Worm (Caenorhabditis elegans) whole organism, midembryonic: ENCODE measurements around the gene lsy-2.

ENCODE experiments used
- T22C8.4 ChIP-seq: fragments of 200-800 bp; sonication (Bioruptor generic); IDR thresholded peaks from 2 replicates; pipeline ENCODE4 v1.3.6; 2022; ENCODE audit warnings: missing genetic modification characterization, missing compliant biosample characterization
- cog-1 ChIP-seq: sonication (generic microtip); optimal IDR thresholded peaks from 2 replicates; lab custom pipeline; 2016; ENCODE audit warnings: missing genetic modification characterization, missing compliant biosample characterization
- flt-1 ChIP-seq: fragments of 200-800 bp; sonication (Bioruptor generic); IDR thresholded peaks from 2 replicates; pipeline ENCODE4 v1.3.6; 2022; ENCODE audit warnings: missing genetic modification characterization, missing compliant biosample characterization
- klf-2 ChIP-seq: fragments of 200-800 bp; sonication (Bioruptor generic); conservative IDR thresholded peaks from 2 replicates; pipeline ENCODE4 v1.3.6; 2022; ENCODE audit warnings: missing genetic modification reagents, missing genetic modification characterization, missing compliant biosample characterization
- med-1 ChIP-seq: sonication (generic microtip); optimal IDR thresholded peaks from 2 replicates; lab custom pipeline; 2017; ENCODE audit warnings: missing genetic modification characterization, mild to moderate bottlenecking, missing compliant biosample characterization, antibody characterized with exemption, missing genetic modification reagents; ENCODE audit not compliant: insufficient read depth
- ref-1 ChIP-seq: fragments of 200-800 bp; sonication (Bioruptor generic); conservative IDR thresholded peaks from 2 replicates; pipeline ENCODE4 v1.3.6; 2022; ENCODE audit warnings: missing genetic modification reagents, missing genetic modification characterization, missing compliant biosample characterization
- tab-1 ChIP-seq: fragments of 200-800 bp; sonication (Bioruptor generic); IDR thresholded peaks from 2 replicates; pipeline ENCODE4 v1.3.6; 2022; ENCODE audit warnings: missing genetic modification characterization, missing compliant biosample characterization
- ztf-23 ChIP-seq: fragments of 200-800 bp; sonication (Bioruptor generic); IDR thresholded peaks from 2 replicates; pipeline ENCODE4 v1.3.6; 2022; ENCODE audit warnings: missing genetic modification reagents, missing genetic modification characterization, missing compliant biosample characterization
- ztf-29 ChIP-seq: fragments of 200-800 bp; sonication (Bioruptor generic); IDR thresholded peaks from 2 replicates; pipeline ENCODE4 v1.3.6; 2022; ENCODE audit warnings: missing genetic modification reagents, missing genetic modification characterization, missing compliant biosample characterization

The lsy-2 gene

DNA sequence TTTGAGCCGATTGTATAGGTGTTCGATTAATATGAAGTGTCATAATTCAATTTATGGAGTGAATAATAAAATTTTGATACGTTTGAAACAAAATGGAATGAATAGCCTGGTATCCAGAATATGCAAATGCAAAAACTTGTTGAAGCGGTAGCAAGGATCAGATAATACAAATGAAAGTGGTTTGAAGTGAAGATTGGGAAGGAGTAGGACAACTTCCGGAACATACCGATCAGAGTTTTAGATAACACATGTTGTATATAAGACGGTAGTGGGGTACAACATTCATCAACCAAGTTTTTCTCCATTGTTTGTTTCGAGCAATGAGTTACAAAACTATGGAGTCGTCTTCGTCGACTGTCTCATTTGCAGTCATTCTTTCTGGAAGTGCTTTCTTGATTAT lies 3.7 kb downstream of the lsy-2 start, which contains the start of gene col-164:
TSS of gene col-164 (plus strand) at position 301 of the 400 bp plus-strand sequence.
- TF ChIP-seq ztf-23, result no peak
- TF ChIP-seq ztf-29 (GFP tag; lab: Robert Waterston, UW), result no peak
- TF ChIP-seq flt-1 (GFP tag; lab: Robert Waterston, UW), result no peak
- no peak for TF ChIP-seq klf-2 (GFP tag; lab: Robert Waterston, UW)
- TF ChIP-seq ref-1, result no peak
- TF ChIP-seq T22C8.4 (GFP tag; lab: Robert Waterston, UW), result no peak
- TF ChIP-seq cog-1 (tag; lab: Kevin White, UChicago), result no peak
- no peak for TF ChIP-seq tab-1 (GFP tag; lab: Robert Waterston, UW)
- no peak for TF ChIP-seq med-1

DNA sequence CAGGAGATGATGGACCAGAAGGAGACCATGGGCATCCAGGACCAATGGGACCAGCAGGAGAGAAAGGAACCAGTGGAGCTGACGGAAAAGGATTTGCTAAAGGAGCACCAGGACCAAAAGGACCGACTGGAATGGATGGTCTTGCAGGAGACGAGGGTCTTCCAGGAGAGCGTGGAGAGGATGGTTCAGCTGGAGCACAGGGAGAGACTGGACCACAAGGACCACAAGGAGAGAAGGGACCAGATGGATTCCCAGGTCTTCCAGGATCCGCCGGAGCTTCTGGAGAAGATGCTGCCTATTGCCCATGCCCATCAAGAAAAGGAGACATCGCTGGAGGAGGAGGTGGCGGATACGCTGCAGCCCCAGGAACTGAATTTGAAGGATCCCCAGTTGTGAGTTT lies 4.6 kb downstream of the lsy-2 start:
- TF ChIP-seq ztf-29 (GFP tag; lab: Robert Waterston, UW) (no peak), med-1 (no peak)

DNA sequence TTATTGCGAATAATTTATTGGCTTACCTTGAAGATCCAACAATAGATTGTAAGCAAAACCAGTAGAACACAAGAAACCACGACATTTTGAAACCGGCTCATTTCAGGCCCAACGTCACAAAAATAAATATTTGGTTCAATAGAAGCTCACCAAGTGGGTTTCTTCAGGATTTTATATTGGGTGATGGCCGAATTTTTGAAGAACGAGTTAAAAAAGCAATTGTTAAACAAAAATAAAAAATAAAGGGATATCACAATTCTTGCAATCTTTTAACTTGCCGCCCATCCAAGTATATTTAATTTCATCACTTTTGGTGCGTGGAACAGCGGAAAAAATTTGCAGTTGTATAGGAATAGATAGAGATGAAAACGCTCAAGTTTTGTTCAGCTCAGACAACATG lies 7.3 kb downstream of the lsy-2 start, which contains the start of gene T21D9.2:
TSS of gene T21D9.2 (minus strand) at position 101 of the 400 bp plus-strand sequence.
- TF ChIP-seq med-1, result no peak
- TF ChIP-seq ztf-23, result no peak
- no peak for TF ChIP-seq T22C8.4 (GFP tag; lab: Robert Waterston, UW)
- TF ChIP-seq tab-1 (GFP tag; lab: Robert Waterston, UW), result no peak
- TF ChIP-seq ref-1, result no peak
- no peak for TF ChIP-seq ztf-29 (GFP tag; lab: Robert Waterston, UW)
- TF ChIP-seq flt-1 (GFP tag; lab: Robert Waterston, UW), result no peak
- no peak for TF ChIP-seq klf-2 (GFP tag; lab: Robert Waterston, UW)
- TF ChIP-seq cog-1 (tag; lab: Kevin White, UChicago), result no peak

DNA sequence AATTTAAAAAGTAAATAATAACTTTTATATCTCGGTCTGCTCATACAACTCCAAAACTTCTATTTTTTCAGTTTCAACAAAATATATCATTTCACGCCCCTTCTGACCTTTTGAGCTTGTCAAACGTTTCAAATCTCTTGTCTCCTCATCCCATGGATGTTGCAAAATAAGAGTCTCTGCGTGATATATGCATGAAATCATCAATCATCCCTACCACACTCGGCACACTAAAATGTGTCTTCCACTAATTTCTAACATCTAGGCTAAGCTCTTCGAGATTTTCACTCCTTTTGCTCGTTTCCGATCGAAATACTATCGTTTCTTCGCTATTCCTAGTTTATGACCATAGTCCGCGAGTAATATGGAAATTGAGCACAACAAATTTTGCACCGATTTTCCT lies 9.5 kb downstream of the lsy-2 start:
- TF ChIP-seq cog-1 (tag; lab: Kevin White, UChicago), result no peak
- TF ChIP-seq tab-1 (GFP tag; lab: Robert Waterston, UW), result no peak
- no peak for TF ChIP-seq ztf-29 (GFP tag; lab: Robert Waterston, UW)
- no peak for TF ChIP-seq flt-1 (GFP tag; lab: Robert Waterston, UW)
- no peak for TF ChIP-seq ref-1
- no peak for TF ChIP-seq ztf-23
- no peak for TF ChIP-seq med-1
- TF ChIP-seq T22C8.4 (GFP tag; lab: Robert Waterston, UW), result no peak
- no peak for TF ChIP-seq klf-2 (GFP tag; lab: Robert Waterston, UW)

DNA sequence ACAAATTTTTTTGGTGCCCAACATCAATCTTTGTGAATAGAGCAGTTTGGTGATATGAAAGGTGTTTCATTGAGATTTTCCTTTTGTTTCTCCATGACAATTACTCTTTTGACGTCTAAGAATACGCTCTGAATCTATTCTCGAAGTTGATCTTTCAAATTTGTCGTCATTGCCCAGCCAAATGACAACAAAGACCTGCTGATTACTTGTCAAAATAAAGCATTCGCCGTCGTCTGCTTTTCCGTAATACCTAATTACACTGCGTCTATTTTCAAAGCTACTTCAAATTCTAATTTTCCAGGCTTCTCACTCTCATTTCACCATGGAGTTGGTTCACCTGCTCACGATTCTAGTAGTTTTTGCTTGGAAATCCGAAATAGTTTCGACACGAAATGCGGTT lies 15.8 kb downstream of the lsy-2 start, which contains the start of gene F53B1.3:
TSS of gene F53B1.3 (plus strand) at position 301 of the 400 bp plus-strand sequence.
- TF ChIP-seq T22C8.4 (GFP tag; lab: Robert Waterston, UW), result no peak
- TF ChIP-seq klf-2 (GFP tag; lab: Robert Waterston, UW), result no peak
- no peak for TF ChIP-seq cog-1 (tag; lab: Kevin White, UChicago)

DNA sequence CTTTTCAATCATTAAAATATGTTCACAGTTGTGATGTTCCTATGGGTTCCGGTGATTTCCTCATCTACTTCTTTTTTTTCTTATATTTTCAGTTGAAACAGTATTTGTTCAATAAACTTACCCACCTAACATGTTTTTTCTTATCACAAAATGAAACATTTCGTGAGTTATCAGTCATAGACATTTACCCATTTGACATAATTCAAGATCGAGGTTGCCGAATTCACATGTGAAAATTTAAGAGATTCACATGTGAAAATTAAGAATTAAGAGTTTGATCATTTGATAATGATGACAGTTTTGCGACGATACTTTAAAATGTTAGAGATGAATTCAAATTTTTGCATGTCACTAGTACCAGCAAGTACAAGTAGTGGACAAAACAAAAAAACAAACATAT lies 17.9 kb downstream of the lsy-2 start:
- TF ChIP-seq med-1 (no peak), cog-1 (tag; lab: Kevin White, UChicago) (no peak), T22C8.4 (GFP tag; lab: Robert Waterston, UW) (no peak), tab-1 (GFP tag; lab: Robert Waterston, UW) (no peak), ztf-23 (no peak)

DNA sequence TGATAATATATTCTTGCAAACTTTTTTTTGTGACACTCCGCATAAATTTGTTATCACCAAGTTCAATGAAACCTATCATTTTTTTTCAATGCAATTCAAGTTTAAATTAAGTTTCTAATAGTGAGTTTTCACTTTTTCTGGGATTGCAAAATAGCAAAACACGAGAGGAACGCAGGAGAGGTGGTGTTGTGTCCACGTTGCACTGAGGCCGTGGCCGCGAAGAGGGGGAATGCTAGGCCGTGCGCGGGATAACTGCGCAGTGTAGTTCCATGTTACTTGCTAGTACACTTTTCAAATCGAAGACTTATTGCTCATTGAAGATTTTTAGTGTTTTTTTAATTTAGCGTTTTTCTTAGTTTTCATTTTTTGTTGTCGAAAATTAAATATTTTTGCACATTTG lies 18.7 kb downstream of the lsy-2 start:
- TF ChIP-seq ztf-29 (GFP tag; lab: Robert Waterston, UW), result no peak
- TF ChIP-seq flt-1 (GFP tag; lab: Robert Waterston, UW), result 0 out of 2 replicates have a peak, but pooled peaks have one; percentile 29

DNA sequence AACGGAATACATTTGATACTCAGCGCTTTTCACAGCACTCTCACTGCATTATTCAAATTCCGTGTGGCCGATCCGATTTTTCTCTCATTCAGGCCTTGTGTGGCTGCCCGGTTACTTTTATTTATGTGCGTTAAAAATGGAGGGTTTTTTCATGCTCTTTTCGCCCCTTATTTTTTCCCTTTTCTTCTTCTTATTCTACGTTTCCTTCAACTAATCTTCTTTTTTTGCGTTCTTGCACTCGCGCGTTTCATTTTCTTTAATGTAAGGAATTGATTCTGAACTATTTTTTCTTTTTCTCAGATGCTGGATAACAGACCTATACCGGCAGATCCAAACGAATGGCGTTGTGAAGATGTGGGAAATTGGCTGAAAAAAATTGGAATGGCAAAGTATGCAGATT lies 19.2 kb downstream of the lsy-2 start, which contains the start of gene F53B1.2:
TSS of gene F53B1.2 (plus strand) at position 301 of the 400 bp plus-strand sequence.
- TF ChIP-seq flt-1 (GFP tag; lab: Robert Waterston, UW), result no peak
- no peak for TF ChIP-seq ztf-23
- no peak for TF ChIP-seq tab-1 (GFP tag; lab: Robert Waterston, UW)
- no peak for TF ChIP-seq med-1
- no peak for TF ChIP-seq klf-2 (GFP tag; lab: Robert Waterston, UW)
- TF ChIP-seq ref-1, result no peak
- TF ChIP-seq cog-1 (tag; lab: Kevin White, UChicago), result no peak
- TF ChIP-seq T22C8.4 (GFP tag; lab: Robert Waterston, UW), result no peak
- TF ChIP-seq ztf-29 (GFP tag; lab: Robert Waterston, UW), result no peak

DNA sequence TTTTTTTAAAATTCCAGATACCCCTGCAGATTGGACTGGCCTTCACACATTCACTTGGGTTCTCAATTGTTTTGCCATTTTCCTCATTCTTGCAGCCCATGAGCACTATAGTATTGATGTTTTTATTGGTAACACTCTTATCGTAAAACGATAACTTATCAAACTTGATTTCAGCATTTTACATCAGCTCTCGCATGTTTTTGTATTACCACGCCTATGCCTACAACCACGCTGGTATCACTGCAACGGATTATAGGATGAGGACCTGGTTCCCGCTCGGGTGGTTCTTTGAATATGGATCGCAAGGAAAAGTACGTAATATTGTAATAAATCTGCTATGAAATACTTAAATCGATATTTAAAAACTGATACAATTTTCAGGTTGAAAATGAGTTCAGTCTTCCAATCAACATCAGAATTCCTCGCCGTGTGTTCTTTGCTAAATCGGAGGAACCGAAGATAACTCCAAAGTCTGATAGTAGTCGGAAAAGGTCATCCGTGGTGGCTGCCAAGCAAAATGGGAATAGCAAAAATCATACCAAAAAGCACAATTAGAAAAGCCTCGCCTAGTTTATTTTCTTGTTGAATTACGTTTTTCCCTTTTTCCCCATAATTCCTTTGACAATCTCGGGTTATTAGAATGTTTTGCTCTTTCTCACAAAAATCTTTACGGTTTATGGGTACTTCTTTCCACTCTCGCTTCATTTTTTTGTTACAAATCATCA lies 21.3 kb downstream of the lsy-2 start:
- TF ChIP-seq klf-2 (GFP tag; lab: Robert Waterston, UW), result no peak
- no peak for TF ChIP-seq tab-1 (GFP tag; lab: Robert Waterston, UW)
- TF ChIP-seq ref-1, result no peak
- no peak for TF ChIP-seq flt-1 (GFP tag; lab: Robert Waterston, UW)
- TF ChIP-seq ztf-29 (GFP tag; lab: Robert Waterston, UW), result no peak
- TF ChIP-seq cog-1 (tag; lab: Kevin White, UChicago), result no peak

DNA sequence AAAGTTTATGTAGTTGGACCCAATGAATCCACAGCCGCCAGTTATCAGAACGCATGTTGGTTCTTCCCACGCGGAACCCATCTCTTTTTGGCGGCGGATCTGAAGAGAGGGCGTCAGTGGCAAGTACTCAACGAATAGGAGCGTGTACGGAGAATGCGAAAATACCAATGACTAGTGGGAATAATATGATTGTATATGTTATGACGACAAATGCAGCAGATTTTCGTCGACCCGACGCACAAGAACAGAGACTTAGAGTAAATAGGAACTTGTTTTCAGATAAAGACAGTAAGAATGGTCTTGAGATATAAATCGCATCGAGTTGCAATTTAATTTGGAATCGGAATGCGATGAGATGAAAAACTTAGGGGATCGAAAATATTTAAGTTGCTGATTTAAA lies 23.5 kb downstream of the lsy-2 start, which contains the start of gene bus-5:
TSS of gene bus-5 (minus strand) at position 101 of the 400 bp plus-strand sequence.
- no peak for TF ChIP-seq cog-1 (tag; lab: Kevin White, UChicago)
- no peak for TF ChIP-seq T22C8.4 (GFP tag; lab: Robert Waterston, UW)

DNA sequence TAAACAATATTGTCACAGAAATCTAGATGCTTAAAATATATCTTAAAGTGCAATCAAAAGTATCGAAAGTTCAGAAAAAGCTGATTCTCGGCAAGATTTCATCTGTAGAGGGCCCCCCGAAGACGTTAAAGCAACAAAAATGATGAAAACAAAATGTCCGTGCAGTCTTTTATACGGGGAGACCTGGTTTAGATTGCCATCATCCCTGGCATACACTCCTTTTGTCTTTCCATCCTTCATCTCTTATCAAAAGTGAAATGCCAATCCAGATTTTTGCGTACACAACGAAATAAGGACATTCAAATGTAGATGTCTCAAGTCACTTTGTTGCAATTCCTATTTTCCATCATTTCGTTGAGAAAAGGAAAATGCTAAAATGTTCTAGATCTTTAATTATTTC lies 24.7 kb downstream of the lsy-2 start:
- TF ChIP-seq tab-1 (GFP tag; lab: Robert Waterston, UW) (no peak), T22C8.4 (GFP tag; lab: Robert Waterston, UW) (no peak), med-1 (no peak), ztf-29 (GFP tag; lab: Robert Waterston, UW) (no peak), ztf-23 (no peak), ref-1 (no peak)
